Worm (Caenorhabditis elegans) whole organism, early embryonic: ENCODE data around the gene gna-1.

Experiments
- B0310.2 ChIP-seq: sonication (generic microtip); optimal IDR thresholded peaks from 2 replicates; lab custom pipeline; 2016; ENCODE audit warnings: mild to moderate bottlenecking, missing genetic modification characterization, missing compliant biosample characterization
- aly-1 ChIP-seq: sonication (generic microtip); optimal IDR thresholded peaks from 2 replicates; lab custom pipeline; 2016; ENCODE audit warnings: missing genetic modification characterization, missing compliant biosample characterization
- ama-1 ChIP-seq: fragments of 150-350 bp; optimal IDR thresholded peaks from 2 replicates; lab custom pipeline; 2014
- ceh-36 ChIP-seq: sonication (generic microtip); optimal IDR thresholded peaks from 2 replicates; lab custom pipeline; 2016; ENCODE audit warnings: missing genetic modification characterization, inconsistent platforms, missing compliant biosample characterization
- hnd-1 ChIP-seq: sonication (generic microtip); optimal IDR thresholded peaks from 2 replicates; lab custom pipeline; 2016; ENCODE audit warnings: missing genetic modification characterization, missing compliant biosample characterization
- scrt-1 ChIP-seq: fragments of 200-800 bp; sonication (Bioruptor generic); IDR thresholded peaks from 2 replicates; pipeline ENCODE4 v1.3.6; 2022; ENCODE audit warnings: missing genetic modification characterization, missing compliant biosample characterization
- sea-1 ChIP-seq: fragments of 200-800 bp; sonication (Bioruptor generic); conservative IDR thresholded peaks from 2 replicates; pipeline ENCODE4 v1.3.6; 2022; ENCODE audit warnings: missing genetic modification characterization, missing compliant biosample characterization
- tbx-11 ChIP-seq: fragments of 200-800 bp; sonication (Bioruptor generic); IDR thresholded peaks from 2 replicates; pipeline ENCODE4 v1.3.6; 2022; ENCODE audit warnings: missing genetic modification characterization, missing compliant biosample characterization
- tbx-37 ChIP-seq: fragments of 200-800 bp; sonication (Bioruptor generic); conservative IDR thresholded peaks from 2 replicates; pipeline ENCODE4 v1.3.6; 2022; ENCODE audit warnings: missing genetic modification reagents, missing genetic modification characterization, missing compliant biosample characterization
- tra-4 ChIP-seq: sonication (generic microtip); optimal IDR thresholded peaks from 2 replicates; lab custom pipeline; 2017; ENCODE audit warnings: missing genetic modification characterization, missing compliant biosample characterization

ce11 chrV:10355773-10356335, 35.9 kb upstream of the gna-1 start, which contains the start of gene sluh-7:
- TF ChIP-seq ama-1 (no peak), sea-1 (GFP tag; lab: Robert Waterston, UW) (no peak), aly-1 (no peak), ceh-36 (tag; lab: Kevin White, UChicago) (no peak), tbx-37 (GFP tag; lab: Robert Waterston, UW) (peak; percentile 86), B0310.2 (tag; lab: Kevin White, UChicago) (no peak), tra-4 (tag; lab: Kevin White, UChicago) (no peak), tbx-11 (GFP tag; lab: Robert Waterston, UW) (no peak), scrt-1 (GFP tag; lab: Robert Waterston, UW) (no peak), hnd-1 (tag; lab: Kevin White, UChicago) (peak; percentile 21)
